Worm (Caenorhabditis elegans): ENCODE data around the gene scd-1.

ce11 chrX:12458021-12458420 is 67.6 kb downstream of the scd-1 start:
- TF ChIP-seq ztf-7 (tag; optimal IDR thresholded peaks at IDR 0.05) (peak; percentile 74), ceh-44 (GFP tag; IDR thresholded peaks at IDR 0.05) (peak; percentile 75; the same call in 1 of the 2 replicates), zag-1 (tag; optimal IDR thresholded peaks at IDR 0.05) (no peak), lin-13 (GFP tag; optimal IDR thresholded peaks at IDR 0.05) (peak; percentile 60), fos-1 (tag; optimal IDR thresholded peaks at IDR 0.05) (no peak), nhr-28 (tag; optimal IDR thresholded peaks at IDR 0.05) (peak; percentile 26), ceh-28 (tag; optimal IDR thresholded peaks at IDR 0.05) (no peak), unc-62 (GFP tag; optimal IDR thresholded peaks at IDR 0.05 in 1 of 2) (no peak), unc-62 (tag; optimal IDR thresholded peaks at IDR 0.05) (no peak), T26A8.4 (GFP tag; IDR thresholded peaks at IDR 0.05) (peak; percentile 88), nhr-76 (tag; optimal IDR thresholded peaks at IDR 0.05) (no peak), mdl-1 (tag; optimal IDR thresholded peaks at IDR 0.05) (peak in 1 of 2 experiments; percentile 3), lin-39 (tag; optimal IDR thresholded peaks at IDR 0.05) (no peak), Y5F2A.4 (GFP tag; optimal IDR thresholded peaks at IDR 0.05) (peak; percentile 68), hlh-30 (tag; optimal IDR thresholded peaks at IDR 0.05; ENCODE audit: insufficient read depth) (peak; percentile 65)

Measured in whole organism, L4 larva.